Worm (Caenorhabditis elegans) whole organism, L4 larva: ENCODE results near the gene srx-31.
A peak's percentile ranks its signal among the peaks of the same experiment; 100 is the strongest.

Experiments used
- D1046.2 ChIP-seq: fragments of 200-800 bp; sonication (Bioruptor generic); IDR thresholded peaks from 2 replicates; pipeline ENCODE4 v1.3.6; 2022; ENCODE audit warnings: missing genetic modification characterization, missing compliant biosample characterization
- F26F4.8 ChIP-seq: fragments of 200-800 bp; sonication (Bioruptor generic); conservative IDR thresholded peaks from 2 replicates; pipeline ENCODE4 v1.3.6; 2022; ENCODE audit warnings: missing genetic modification characterization, missing compliant biosample characterization
- F37D6.2 ChIP-seq: sonication (generic microtip); optimal IDR thresholded peaks from 2 replicates; lab custom pipeline; 2016; ENCODE audit warnings: mild to moderate bottlenecking, missing genetic modification characterization, missing compliant biosample characterization
- F49E8.2 ChIP-seq: sonication (generic microtip); optimal IDR thresholded peaks from 2 replicates; lab custom pipeline; 2016; ENCODE audit warnings: missing compliant biosample characterization, mild to moderate bottlenecking, missing genetic modification characterization, borderline replicate concordance
- aha-1 ChIP-seq: fragments of 150-350 bp; peaks from one replicate; lab custom pipeline; 2014; ENCODE audit warnings: missing biosample characterization, missing genetic modification characterization
- ama-1 ChIP-seq: fragments of 150-350 bp; optimal IDR thresholded peaks from 2 replicates; lab custom pipeline; 2014; ENCODE audit warnings: inconsistent platforms, mixed read lengths
- arid-1 ChIP-seq: fragments of 200-800 bp; sonication (Bioruptor generic); conservative IDR thresholded peaks from 2 replicates; pipeline ENCODE4 v1.3.6; 2022; ENCODE audit warnings: missing genetic modification reagents, missing genetic modification characterization, missing compliant biosample characterization
- attf-4 ChIP-seq: sonication (generic microtip); optimal IDR thresholded peaks from 3 replicates; lab custom pipeline; 2017; ENCODE audit warnings: missing biosample characterization, missing genetic modification characterization
- ceh-32 ChIP-seq: sonication (generic microtip); optimal IDR thresholded peaks from 2 replicates; lab custom pipeline; 2016; ENCODE audit warnings: mild to moderate bottlenecking, missing genetic modification characterization, missing compliant biosample characterization; ENCODE audit not compliant: poor library complexity
- ceh-62 ChIP-seq: sonication (generic microtip); optimal IDR thresholded peaks from 2 replicates; lab custom pipeline; 2017; ENCODE audit warnings: missing biosample characterization, missing genetic modification characterization
- ceh-82 ChIP-seq: sonication (generic microtip); optimal IDR thresholded peaks from 2 replicates; lab custom pipeline; 2017; ENCODE audit warnings: missing biosample characterization, missing genetic modification characterization
- ces-1 ChIP-seq: fragments of 150-350 bp; sonication (generic microtip); optimal IDR thresholded peaks from 4 replicates; lab custom pipeline; 2014; ENCODE audit warnings: missing biosample characterization, missing genetic modification reagents, missing genetic modification characterization
- daf-8 ChIP-seq: fragments of 200-800 bp; sonication (Bioruptor generic); IDR thresholded peaks from 2 replicates; pipeline ENCODE4 v1.3.6; 2022; ENCODE audit warnings: missing genetic modification characterization, missing compliant biosample characterization
- dpl-1 ChIP-seq: fragments of 150-350 bp; optimal IDR thresholded peaks from 2 replicates; lab custom pipeline; 2014; ENCODE audit warnings: missing biosample characterization, missing genetic modification reagents, missing genetic modification characterization
- duxl-1 ChIP-seq: sonication (generic microtip); optimal IDR thresholded peaks from 2 replicates; lab custom pipeline; 2016; ENCODE audit warnings: mild to moderate bottlenecking, missing genetic modification characterization, moderate library complexity, missing compliant biosample characterization; ENCODE audit not compliant: poor library complexity
- dve-1 ChIP-seq: sonication (generic microtip); optimal IDR thresholded peaks from 2 replicates; lab custom pipeline; 2017; ENCODE audit warnings: antibody characterized with exemption, mild to moderate bottlenecking, missing genetic modification characterization, missing compliant biosample characterization; ENCODE audit not compliant: insufficient read depth
- egl-27 ChIP-seq: sonication (generic microtip); optimal IDR thresholded peaks from 3 replicates; lab custom pipeline; 2017; ENCODE audit warnings: missing biosample characterization, missing genetic modification reagents, missing genetic modification characterization
- egl-43 ChIP-seq: fragments of 200-800 bp; sonication (Bioruptor generic); IDR thresholded peaks from 2 replicates; pipeline ENCODE4 v1.3.6; 2022; ENCODE audit warnings: missing genetic modification reagents, missing genetic modification characterization, missing compliant biosample characterization
- fkh-10 ChIP-seq: fragments of 150-350 bp; optimal IDR thresholded peaks from 2 replicates; lab custom pipeline; 2014; ENCODE audit warnings: missing biosample characterization, missing genetic modification reagents, missing genetic modification characterization
- fos-1 ChIP-seq: fragments of 150-350 bp; optimal IDR thresholded peaks from 2 replicates; lab custom pipeline; 2014; ENCODE audit warnings: missing biosample characterization, missing genetic modification characterization
- hif-1 ChIP-seq, 2 experiments: sonication (generic microtip); optimal IDR thresholded peaks; 2 replicates each; lab custom pipeline; 2016 to 2017; ENCODE audit warnings: missing compliant biosample characterization in 2 of 2, missing genetic modification characterization in 2 of 2, missing genetic modification reagents in 2 of 2, missing genotype in 2 of 2, mild to moderate bottlenecking in 1 of 2
- hlh-30 ChIP-seq: sonication (generic microtip); optimal IDR thresholded peaks from 2 replicates; lab custom pipeline; 2017; ENCODE audit warnings: antibody characterized with exemption, mild to moderate bottlenecking, missing genetic modification characterization, missing compliant biosample characterization; ENCODE audit not compliant: insufficient read depth
- hmg-1.1 ChIP-seq: fragments of 200-800 bp; sonication (Bioruptor generic); IDR thresholded peaks from 2 replicates; pipeline ENCODE4 v1.3.6; 2022; ENCODE audit warnings: missing genetic modification reagents, missing genetic modification characterization, missing compliant biosample characterization
- jun-1 ChIP-seq: fragments of 150-350 bp; optimal IDR thresholded peaks from 2 replicates; lab custom pipeline; 2014; ENCODE audit warnings: missing biosample characterization, missing genetic modification reagents, missing genetic modification characterization
- lin-13 ChIP-seq: fragments of 150-350 bp; optimal IDR thresholded peaks from 2 replicates; lab custom pipeline; 2014; ENCODE audit warnings: missing biosample characterization, missing genetic modification reagents, missing genetic modification characterization
- mdt-29 ChIP-seq: fragments of 200-800 bp; sonication (Bioruptor generic); IDR thresholded peaks from 2 replicates; pipeline ENCODE4 v1.3.6; 2022; ENCODE audit warnings: missing genetic modification reagents, missing genetic modification characterization, missing compliant biosample characterization
- nhr-10 ChIP-seq: fragments of 150-350 bp; optimal IDR thresholded peaks from 2 replicates; lab custom pipeline; 2014; ENCODE audit warnings: missing biosample characterization, missing genetic modification characterization
- nhr-11 ChIP-seq: fragments of 150-350 bp; optimal IDR thresholded peaks from 2 replicates; lab custom pipeline; 2014; ENCODE audit warnings: missing biosample characterization, missing genetic modification characterization
- nhr-111 ChIP-seq: fragments of 200-800 bp; sonication (Bioruptor generic); optimal IDR thresholded peaks from 2 replicates; lab custom pipeline; 2018; ENCODE audit warnings: mild to moderate bottlenecking, missing genetic modification characterization, missing compliant biosample characterization
- nhr-237 ChIP-seq: sonication (generic microtip); optimal IDR thresholded peaks from 2 replicates; lab custom pipeline; 2017; ENCODE audit warnings: missing biosample characterization, missing genetic modification characterization
- nhr-6 ChIP-seq: fragments of 150-350 bp; optimal IDR thresholded peaks from 2 replicates; lab custom pipeline; 2014; ENCODE audit warnings: missing biosample characterization, missing genetic modification characterization
- nhr-76 ChIP-seq: fragments of 150-350 bp; optimal IDR thresholded peaks from 2 replicates; lab custom pipeline; 2014; ENCODE audit warnings: missing biosample characterization, missing genetic modification characterization
- nhr-77 ChIP-seq: fragments of 150-350 bp; optimal IDR thresholded peaks from 2 replicates; lab custom pipeline; 2014; ENCODE audit warnings: missing biosample characterization, missing genetic modification characterization
- saeg-2 ChIP-seq: fragments of 200-800 bp; sonication (Bioruptor generic); IDR thresholded peaks from 2 replicates; pipeline ENCODE4 v1.3.6; 2022; ENCODE audit warnings: missing genetic modification reagents, missing genetic modification characterization, missing compliant biosample characterization
- skn-1 ChIP-seq: fragments of 150-350 bp; optimal IDR thresholded peaks from 2 replicates; lab custom pipeline; 2014; ENCODE audit warnings: missing biosample characterization, missing genetic modification characterization
- spr-1 ChIP-seq: sonication (generic microtip); optimal IDR thresholded peaks from 2 replicates; lab custom pipeline; 2016; ENCODE audit warnings: mild to moderate bottlenecking, missing genetic modification characterization, missing compliant biosample characterization
- tag-97 ChIP-seq: fragments of 200-800 bp; sonication (Bioruptor generic); IDR thresholded peaks from 2 replicates; pipeline ENCODE4 v1.3.6; 2022; ENCODE audit warnings: missing genetic modification characterization, missing compliant biosample characterization
- unc-130 ChIP-seq: sonication (generic microtip); optimal IDR thresholded peaks from 2 replicates; lab custom pipeline; 2016; ENCODE audit warnings: missing genetic modification reagents, missing genetic modification characterization, missing compliant biosample characterization
- vab-7 ChIP-seq: fragments of 200-800 bp; sonication (Bioruptor generic); IDR thresholded peaks from 2 replicates; pipeline ENCODE4 v1.3.6; 2022; ENCODE audit warnings: missing genetic modification reagents, missing genetic modification characterization, missing compliant biosample characterization
- zip-11 ChIP-seq: fragments of 200-800 bp; sonication (Bioruptor generic); IDR thresholded peaks from 2 replicates; pipeline ENCODE4 v1.3.6; 2022; ENCODE audit warnings: missing genetic modification characterization, missing compliant biosample characterization
- zip-2 ChIP-seq: fragments of 150-350 bp; optimal IDR thresholded peaks from 2 replicates; lab custom pipeline; 2014; ENCODE audit warnings: missing biosample characterization, missing genetic modification characterization

The srx-31 gene

DNA sequence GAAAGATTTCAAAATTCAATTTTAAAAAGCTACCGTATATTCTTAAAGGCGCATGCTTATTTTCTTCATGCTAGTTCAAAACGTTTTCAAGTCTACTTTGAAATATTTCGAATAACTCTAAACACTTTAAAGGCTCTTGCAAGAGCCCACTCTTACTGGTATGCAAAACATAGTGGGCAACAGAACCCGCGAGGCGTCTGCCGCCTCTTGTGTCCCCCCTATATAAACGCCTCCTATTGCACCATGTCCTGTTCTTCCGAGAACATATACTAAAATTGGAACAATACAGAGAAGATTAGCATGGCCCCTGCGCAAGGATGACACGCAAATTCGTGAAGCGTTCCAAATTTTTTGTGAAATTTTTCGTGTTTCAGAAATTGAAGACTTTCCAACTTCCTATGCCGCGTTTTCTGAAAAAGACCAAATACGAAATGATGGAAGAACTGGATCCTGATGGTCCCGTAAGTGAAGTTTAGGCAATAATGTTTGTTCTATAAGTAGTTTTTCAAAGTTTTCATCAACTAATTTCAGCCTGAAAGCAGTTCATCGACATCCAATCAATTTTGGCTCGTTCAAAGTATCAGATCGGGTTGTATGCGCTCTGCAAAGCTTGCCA is 36.1 kb upstream of the srx-31 start (continued):
- TF ChIP-seq egl-43 (GFP tag; lab: Robert Waterston, UW) (peak; percentile 75), ceh-62 (tag; lab: Kevin White, UChicago) (no peak), vab-7 (GFP tag; lab: Robert Waterston, UW) (peak; percentile 48; the same call in 1 of the 2 replicates), F26F4.8 (GFP tag; lab: Robert Waterston, UW) (peak; percentile 73)

ce11 chrV:856549-856948 is 33.7 kb upstream of the srx-31 start, which contains the start of gene K09C6.2:
TSS of gene K09C6.2 (plus strand) at chrV:856849.
- TF ChIP-seq lin-13 (GFP tag; lab: Kevin White, UChicago): no peak
- TF ChIP-seq nhr-237 (tag; lab: Kevin White, UChicago): no peak
- TF ChIP-seq aha-1 (tag; lab: Kevin White, UChicago): no peak
- TF ChIP-seq nhr-10 (tag; lab: Kevin White, UChicago): no peak
- TF ChIP-seq skn-1 (tag; lab: Kevin White, UChicago): no peak
- no peak for TF ChIP-seq hif-1 (tag; optimal IDR thresholded peaks at IDR 0.05; lab: Kevin White, UChicago)
- no peak for TF ChIP-seq fos-1
- no peak for TF ChIP-seq duxl-1 (tag; lab: Kevin White, UChicago)
- TF ChIP-seq zip-11: no peak
- TF ChIP-seq nhr-77 (tag; lab: Kevin White, UChicago): no peak
- TF ChIP-seq nhr-11 (tag; lab: Kevin White, UChicago): no peak
- TF ChIP-seq ceh-82: no peak
- no peak for TF ChIP-seq F37D6.2
- no peak for TF ChIP-seq spr-1 (tag; lab: Kevin White, UChicago)

ce11 chrV:854966-855365 is 32.1 kb upstream of the srx-31 start, which contains the start of gene K09C6.9:
TSS of gene K09C6.9 (minus strand) at chrV:855066.
- TF ChIP-seq attf-4 (tag; lab: Kevin White, UChicago) (no peak), zip-2 (tag; lab: Kevin White, UChicago) (no peak), F37D6.2 (no peak), unc-130 (GFP tag; lab: Kevin White, UChicago) (no peak), jun-1 (tag; lab: Kevin White, UChicago) (no peak), nhr-111 (GFP tag; lab: Kevin White, UChicago) (no peak), daf-8 (GFP tag; lab: Robert Waterston, UW) (no peak), F49E8.2 (tag; lab: Kevin White, UChicago) (no peak)

DNA sequence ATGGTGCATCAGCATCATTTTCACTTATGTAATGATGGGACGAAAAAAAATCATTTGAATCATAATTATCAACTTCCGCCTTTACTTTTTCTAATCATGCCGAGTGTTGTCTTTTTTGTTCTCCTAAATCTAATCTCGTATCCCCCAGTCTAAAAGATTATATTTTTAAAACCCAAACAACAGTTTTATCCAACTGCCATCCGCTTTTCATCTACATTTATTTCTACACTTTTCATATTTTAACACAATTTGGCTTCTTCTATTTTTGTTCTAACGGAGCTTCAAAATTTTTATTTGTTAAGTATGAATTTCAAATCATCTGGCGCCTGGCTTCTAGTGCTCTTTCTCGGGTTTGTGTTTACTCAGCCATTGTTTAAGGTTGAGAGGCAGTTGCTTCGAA is 29.4 kb upstream of the srx-31 start, which contains the start of gene K09C6.3:
TSS of gene K09C6.3 (plus strand) at position 301 of the 400 bp plus-strand sequence.
- TF ChIP-seq hmg-1.1 (no peak), D1046.2 (no peak), saeg-2 (no peak), egl-43 (GFP tag; lab: Robert Waterston, UW) (no peak), dve-1 (no peak), nhr-111 (GFP tag; lab: Kevin White, UChicago) (no peak), nhr-6 (tag; lab: Kevin White, UChicago) (no peak), hlh-30 (tag; lab: Kevin White, UChicago) (no peak)

DNA sequence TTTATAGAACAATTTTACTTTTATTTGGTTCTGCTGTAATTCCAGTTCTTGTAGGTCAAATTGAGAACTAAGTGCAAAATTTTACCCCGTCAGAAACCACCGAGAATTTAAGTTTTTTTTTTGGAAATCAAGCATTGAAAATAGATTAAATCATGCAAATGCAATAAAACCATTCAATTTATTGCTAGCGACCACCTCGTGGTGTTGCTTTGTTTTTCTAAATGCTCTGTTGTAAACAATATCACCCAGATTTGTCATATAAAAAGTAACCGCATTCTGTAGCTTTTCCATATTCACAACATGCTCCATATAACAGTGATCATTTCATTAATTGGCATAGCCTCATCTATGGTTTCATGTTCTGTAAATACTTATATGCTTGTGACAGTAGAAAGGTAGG is 26.7 kb upstream of the srx-31 start, which contains the start of gene srbc-12:
TSS of gene srbc-12 (plus strand) at position 301 of the 400 bp plus-strand sequence.
- TF ChIP-seq ceh-82 (no peak), hmg-1.1 (no peak), aha-1 (tag; lab: Kevin White, UChicago) (no peak), nhr-76 (tag; lab: Kevin White, UChicago) (no peak), mdt-29 (no peak), egl-27 (no peak), arid-1 (GFP tag; lab: Robert Waterston, UW) (no peak), zip-11 (no peak), fkh-10 (GFP tag; lab: Kevin White, UChicago) (no peak), ces-1 (no peak), tag-97 (GFP tag; lab: Robert Waterston, UW) (no peak), ama-1 (lab: Kevin White, UChicago) (no peak), F26F4.8 (GFP tag; lab: Robert Waterston, UW) (no peak), dpl-1 (no peak), ceh-32 (no peak)
